Worm (Caenorhabditis elegans): ENCODE results near the gene gbh-2.

The gbh-2 gene

DNA sequence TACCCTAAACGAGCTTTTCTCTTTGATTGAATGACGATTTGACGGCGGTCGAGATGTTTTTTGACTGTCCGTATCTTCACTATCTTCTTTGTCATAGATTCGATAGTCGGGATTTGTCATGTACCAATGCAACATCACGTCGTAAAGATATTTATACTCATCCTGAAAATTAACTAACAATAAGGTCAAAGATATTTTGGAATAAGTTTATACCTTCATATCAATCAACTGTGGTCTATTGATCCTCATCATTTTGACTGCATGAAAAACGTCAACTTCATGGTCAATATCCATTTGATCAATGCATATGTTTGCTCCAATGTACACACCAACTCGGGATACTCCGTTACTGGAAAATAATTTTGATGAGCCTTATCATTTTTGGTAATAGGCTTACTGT is 2.4 kb downstream of the gbh-2 start:
- TF ChIP-seq egl-5 (tag; optimal IDR thresholded peaks at IDR 0.05): no peak

DNA sequence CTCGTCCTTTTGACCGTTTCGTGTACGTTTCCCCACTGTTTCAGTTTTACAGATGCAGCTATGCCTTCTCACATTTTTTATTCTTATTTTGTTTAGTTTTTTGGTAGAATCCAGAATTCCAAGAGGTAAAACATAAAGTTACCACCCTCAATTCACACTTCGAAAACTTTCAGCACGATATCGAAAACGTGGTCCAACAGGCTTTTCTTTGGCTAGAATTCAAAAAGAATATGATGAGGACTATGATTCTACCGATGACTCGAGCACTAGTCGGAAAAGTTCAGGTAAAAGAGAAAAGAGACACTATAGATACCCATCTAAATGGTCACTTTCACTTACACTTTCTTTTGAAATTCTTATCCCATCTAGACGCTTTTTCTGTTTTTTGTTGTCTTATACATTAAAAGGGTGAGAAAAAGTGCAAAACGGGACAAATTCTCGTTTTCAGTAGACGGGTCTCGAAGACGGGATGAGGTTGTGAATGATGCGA is 8.6 kb downstream of the gbh-2 start, which contains the start of gene M05D6.9:
M05D6.9 (plus strand) TSS at position 51 of the 490 bp plus-strand sequence.
- no peak for TF ChIP-seq ztf-4 (tag; optimal IDR thresholded peaks at IDR 0.05)
- TF ChIP-seq nhr-25 (tag; optimal IDR thresholded peaks at IDR 0.05): peak; percentile 1
- peak; percentile 51 for TF ChIP-seq elt-1 (tag; optimal IDR thresholded peaks at IDR 0.05)

DNA sequence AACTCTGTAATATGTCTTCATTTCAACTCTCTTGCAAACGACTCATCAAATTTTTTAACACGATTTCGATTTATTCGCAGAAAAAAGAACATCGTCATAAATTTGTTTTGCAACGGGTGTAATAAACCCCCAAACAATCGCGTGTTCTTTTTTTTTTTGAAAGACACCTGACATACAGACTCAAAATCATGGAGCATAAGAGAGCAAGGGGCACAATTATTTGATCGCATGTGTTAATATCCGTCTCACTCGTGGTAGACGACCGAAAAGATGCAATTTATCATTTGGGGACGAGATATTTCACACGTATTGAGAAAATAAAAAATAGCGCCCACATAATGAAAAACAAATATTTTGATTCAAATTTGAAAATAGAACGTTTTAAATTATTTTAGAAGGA is 10.5 kb downstream of the gbh-2 start:
- TF ChIP-seq jun-1 (tag; optimal IDR thresholded peaks at IDR 0.05) (no peak), ztf-11 (tag; optimal IDR thresholded peaks at IDR 0.05) (no peak), elt-1 (tag; optimal IDR thresholded peaks at IDR 0.05) (no peak), nfya-1 (tag; optimal IDR thresholded peaks at IDR 0.05; ENCODE audit: insufficient read depth) (no peak), fkh-10 (GFP tag; optimal IDR thresholded peaks at IDR 0.05) (no peak), lin-39 (tag; optimal IDR thresholded peaks at IDR 0.05) (peak; percentile 31), egl-5 (tag; optimal IDR thresholded peaks at IDR 0.05) (peak; percentile 13), mdl-1 (tag; optimal IDR thresholded peaks at IDR 0.05) (no peak)

DNA sequence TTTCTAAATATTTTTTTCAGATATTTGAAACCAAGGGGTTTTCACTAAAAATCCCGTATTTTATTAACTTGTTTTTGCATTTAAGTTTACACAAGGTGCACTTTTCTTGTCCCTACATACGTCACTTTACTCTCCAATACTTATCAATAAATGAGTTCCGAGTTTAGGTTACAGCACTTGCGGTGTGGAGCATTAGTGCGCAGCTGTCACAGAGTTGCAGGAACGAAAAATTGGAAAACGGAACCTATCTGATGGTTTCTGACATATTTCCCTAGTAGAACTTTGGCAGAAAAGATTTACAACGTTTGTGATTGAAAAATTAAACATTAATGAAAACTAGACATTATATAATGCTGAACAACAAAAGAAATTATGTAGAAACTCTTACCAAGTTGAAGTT is 12.5 kb downstream of the gbh-2 start:
- TF ChIP-seq ceh-9 (tag; optimal IDR thresholded peaks at IDR 0.05): no peak
- TF ChIP-seq daf-12 (tag; optimal IDR thresholded peaks at IDR 0.05): no peak
- TF ChIP-seq nhr-237 (tag; optimal IDR thresholded peaks at IDR 0.05): no peak

DNA sequence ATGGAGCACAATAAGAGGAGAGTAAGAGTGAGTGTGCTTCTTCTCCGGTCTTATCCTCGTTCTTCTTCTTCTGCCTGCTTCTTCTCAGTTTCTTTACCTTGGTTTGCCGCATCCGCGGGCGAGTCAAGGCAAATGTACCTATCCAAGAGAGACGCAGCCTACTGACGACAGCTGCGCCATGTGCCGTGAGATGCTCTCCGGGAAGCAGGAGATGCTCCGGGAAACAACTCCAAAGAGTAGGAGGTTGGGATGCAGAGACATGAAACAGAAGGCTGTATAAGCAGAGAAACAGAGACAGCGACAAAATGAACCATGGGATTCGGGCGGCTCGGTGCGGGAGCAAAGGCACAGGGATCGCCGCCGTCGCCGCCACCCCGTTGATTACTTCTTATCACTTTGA is 13.3 kb downstream of the gbh-2 start:
- TF ChIP-seq lin-39 (tag; optimal IDR thresholded peaks at IDR 0.05): peak; percentile 18
- TF ChIP-seq nhr-23 (tag; optimal IDR thresholded peaks at IDR 0.05): no peak
- TF ChIP-seq ama-1 (optimal IDR thresholded peaks at IDR 0.05): no peak

DNA sequence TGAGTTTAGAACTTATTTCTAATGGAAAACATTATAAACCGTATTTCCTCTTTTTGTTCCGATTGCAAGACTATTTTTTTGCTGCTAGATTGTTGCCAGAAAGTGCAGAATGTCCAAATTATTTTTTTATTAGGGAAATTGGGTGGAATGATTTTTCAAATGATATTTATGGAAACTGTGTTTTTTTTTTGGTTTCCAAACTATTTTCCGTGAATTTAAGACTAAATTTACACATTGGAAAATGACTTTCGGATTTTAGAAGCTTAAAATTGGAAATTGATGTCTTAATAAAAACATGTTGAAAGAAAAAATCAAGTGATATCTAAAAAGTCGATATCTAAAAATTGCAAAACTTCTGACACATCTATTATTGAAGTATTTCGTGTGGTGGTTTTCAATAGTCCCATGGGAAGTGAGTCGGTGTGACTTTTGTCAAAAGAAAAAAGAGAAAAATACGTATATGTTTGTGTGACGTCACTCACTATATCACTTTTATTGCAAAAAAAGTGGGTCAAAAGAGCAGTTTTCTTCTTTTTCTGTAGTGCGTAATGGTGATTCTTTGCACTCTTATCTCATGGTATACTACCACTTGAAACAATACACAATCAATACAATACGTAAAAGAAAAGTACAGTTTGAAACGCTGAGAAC is 18.5 kb downstream of the gbh-2 start:
- TF ChIP-seq pqm-1 (tag; optimal IDR thresholded peaks at IDR 0.05): peak; percentile 44
- peak; percentile 22 for TF ChIP-seq elt-2 (tag; optimal IDR thresholded peaks at IDR 0.05)
- TF ChIP-seq nfya-1 (tag; optimal IDR thresholded peaks at IDR 0.05; ENCODE audit: insufficient read depth): peak; percentile 9
- no peak for TF ChIP-seq nhr-237 (tag; optimal IDR thresholded peaks at IDR 0.05)

DNA sequence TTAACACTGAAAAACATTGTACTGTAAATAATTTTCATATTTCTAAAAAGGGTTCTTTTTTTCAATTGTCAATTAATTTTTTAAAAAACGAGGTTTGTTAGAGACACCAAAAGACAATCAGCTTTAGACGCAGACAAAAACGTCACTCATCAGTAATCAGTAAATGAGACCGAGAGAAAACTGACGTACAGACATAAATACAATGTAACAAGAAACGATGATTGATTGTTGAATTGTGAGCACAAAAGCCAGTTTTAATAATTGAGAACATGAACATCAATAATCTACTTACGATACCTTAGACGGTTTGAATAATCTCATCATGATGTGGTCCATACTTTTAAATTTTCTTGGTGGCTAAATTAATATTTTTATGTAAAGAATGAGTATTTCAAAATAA is 21.1 kb downstream of the gbh-2 start:
- TF ChIP-seq nfya-1 (tag; optimal IDR thresholded peaks at IDR 0.05; ENCODE audit: insufficient read depth) (no peak), elt-2 (tag; optimal IDR thresholded peaks at IDR 0.05) (peak; percentile 36), nhr-23 (tag; optimal IDR thresholded peaks at IDR 0.05) (no peak), pha-4 (tag; optimal IDR thresholded peaks at IDR 0.05) (peak; percentile 21), pqm-1 (tag; optimal IDR thresholded peaks at IDR 0.05) (peak; percentile 55), daf-12 (tag; optimal IDR thresholded peaks at IDR 0.05) (no peak), nhr-67 (tag; optimal IDR thresholded peaks at IDR 0.05) (no peak), nhr-12 (tag; optimal IDR thresholded peaks at IDR 0.05) (no peak), lin-15B (tag; optimal IDR thresholded peaks at IDR 0.05) (no peak)

DNA sequence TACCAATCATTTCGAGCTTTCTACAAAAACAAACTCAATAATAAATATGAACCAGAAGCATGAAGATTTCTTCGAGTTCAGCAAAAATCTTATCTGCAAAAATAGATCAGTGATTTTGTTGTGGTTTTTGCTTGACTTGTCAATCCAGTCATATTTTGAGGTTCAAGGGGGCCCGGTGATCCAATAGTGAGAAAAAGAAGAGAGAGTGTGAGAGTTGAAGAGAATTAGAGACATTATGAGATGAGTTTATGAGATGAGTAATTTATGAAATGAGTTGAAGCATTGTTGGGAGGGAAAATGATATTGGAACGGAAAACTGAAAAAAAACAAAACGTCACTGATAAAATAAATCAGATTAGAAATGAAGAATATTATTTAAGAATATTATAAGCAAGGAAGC is 23.3 kb downstream of the gbh-2 start, which contains the start of gene T13H5.1:
T13H5.1 (minus strand) TSS at position 101 of the 400 bp plus-strand sequence.
- TF ChIP-seq nhr-28 (tag; optimal IDR thresholded peaks at IDR 0.05): no peak
- TF ChIP-seq sea-2 (GFP tag; optimal IDR thresholded peaks at IDR 0.05): no peak
- no peak for TF ChIP-seq fkh-10 (GFP tag; optimal IDR thresholded peaks at IDR 0.05)
- TF ChIP-seq ztf-11 (tag; optimal IDR thresholded peaks at IDR 0.05): no peak
- no peak for TF ChIP-seq pqm-1 (tag; optimal IDR thresholded peaks at IDR 0.05)
- TF ChIP-seq nfya-1 (tag; optimal IDR thresholded peaks at IDR 0.05; ENCODE audit: insufficient read depth): no peak

DNA sequence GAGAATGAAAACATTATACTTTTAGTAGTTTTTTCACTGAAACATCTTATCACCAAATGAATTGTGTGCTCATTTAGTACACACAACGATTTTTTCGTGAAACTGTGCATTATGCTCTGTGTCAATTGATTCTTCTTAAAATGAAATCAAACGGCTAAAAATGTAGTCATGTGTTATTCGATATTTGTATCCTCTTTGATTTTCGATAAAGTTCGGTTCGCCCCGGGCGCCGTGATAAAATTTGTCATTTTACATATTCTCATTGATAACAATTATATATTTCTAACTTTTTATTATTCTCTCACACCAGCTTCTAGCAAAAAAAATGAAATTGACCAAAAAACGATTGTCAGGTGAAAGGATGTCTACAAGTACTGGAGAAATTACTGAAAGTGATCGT is 29.1 kb downstream of the gbh-2 start, which contains the start of gene ctg-2:
ctg-2 (plus strand) TSS at position 326 of the 400 bp plus-strand sequence.
- no peak for TF ChIP-seq eor-1 (tag; optimal IDR thresholded peaks at IDR 0.05)
- peak; percentile 32 for TF ChIP-seq jun-1 (tag; optimal IDR thresholded peaks at IDR 0.05)
- TF ChIP-seq nhr-25 (tag; optimal IDR thresholded peaks at IDR 0.05): no peak
- TF ChIP-seq tbx-2 (tag; optimal IDR thresholded peaks at IDR 0.05): no peak
- no peak for TF ChIP-seq hmg-11 (tag; optimal IDR thresholded peaks at IDR 0.05)
- peak; percentile 81 for TF ChIP-seq elt-2 (tag; optimal IDR thresholded peaks at IDR 0.05)
- no peak for TF ChIP-seq egl-27 (tag; optimal IDR thresholded peaks at IDR 0.05)
- TF ChIP-seq pqm-1 (tag; optimal IDR thresholded peaks at IDR 0.05): peak; percentile 87
- no peak for TF ChIP-seq ceh-28 (tag; optimal IDR thresholded peaks at IDR 0.05)
- TF ChIP-seq nhr-76 (tag; optimal IDR thresholded peaks at IDR 0.05): no peak
- TF ChIP-seq elt-3 (tag; optimal IDR thresholded peaks at IDR 0.05): no peak
- TF ChIP-seq elt-1 (tag; optimal IDR thresholded peaks at IDR 0.05): no peak
- TF ChIP-seq ZK546.5 (tag; optimal IDR thresholded peaks at IDR 0.05): no peak
- TF ChIP-seq pha-4 (tag; optimal IDR thresholded peaks at IDR 0.05): peak; percentile 43
- no peak for TF ChIP-seq ceh-16 (tag; optimal IDR thresholded peaks at IDR 0.05)
- no peak for TF ChIP-seq nhr-237 (tag; optimal IDR thresholded peaks at IDR 0.05)
- no peak for TF ChIP-seq nhr-67 (tag; optimal IDR thresholded peaks at IDR 0.05)

All from whole organism, L3 larva.